Fruit fly (Drosophila melanogaster): ENCODE data around the gene Coprox.

DNA sequence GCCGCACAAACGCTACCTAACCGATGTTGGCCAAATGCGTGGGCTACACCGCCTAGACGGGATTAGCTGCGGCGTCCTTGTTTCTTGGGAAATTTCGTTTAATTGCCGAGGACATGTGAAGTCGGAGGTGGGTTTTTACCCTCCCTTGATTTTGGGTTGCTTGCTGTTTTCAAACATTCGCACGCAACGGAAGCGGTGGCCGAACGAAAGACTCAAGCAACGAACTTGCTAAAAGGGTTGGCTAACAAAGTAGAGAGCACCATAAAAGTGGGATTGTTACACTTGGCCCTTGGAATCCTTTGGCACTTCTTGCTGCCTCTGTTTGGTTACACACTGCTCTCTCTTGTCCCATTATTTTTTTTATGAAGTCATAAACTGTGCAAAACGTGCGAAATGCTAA lies 46.3 kb downstream of the Coprox start:
- TF ChIP-seq psq (optimal IDR thresholded peaks at IDR 0.05), result no peak
- TF ChIP-seq ttk (optimal IDR thresholded peaks at IDR 0.05), result no peak
- TF ChIP-seq Myc (optimal IDR thresholded peaks at IDR 0.05), result no peak
- TF ChIP-seq h (optimal IDR thresholded peaks at IDR 0.05), result no peak
